Fruit fly (Drosophila melanogaster) whole organism, prepupa: Measurements from ENCODE around the gene CG3165.
A peak's percentile ranks its signal among the peaks of the same experiment; 100 is the strongest.

Source experiments
- CG10631 ChIP-seq: fragments of 200-800 bp; sonication (Bioruptor generic); optimal IDR thresholded peaks from 2 replicates; lab custom pipeline; 2016; ENCODE audit warnings: missing biosample characterization, missing genetic modification characterization
- CG10669 ChIP-seq: fragments of 200-800 bp; sonication (Bioruptor generic); optimal IDR thresholded peaks from 3 replicates; lab custom pipeline; 2018; ENCODE audit warnings: missing biosample characterization, mild to moderate bottlenecking, missing genetic modification characterization, moderate library complexity
- CG11294 ChIP-seq: fragments of 200-800 bp; sonication (Bioruptor generic); IDR thresholded peaks from 2 replicates; pipeline ENCODE4 v1.3.6; 2022; ENCODE audit warnings: missing biosample characterization, missing genetic modification characterization
- CG11762 ChIP-seq: fragments of 200-800 bp; sonication (Bioruptor generic); optimal IDR thresholded peaks from 3 replicates; lab custom pipeline; 2016; ENCODE audit warnings: missing biosample characterization, missing genetic modification characterization; ENCODE audit not compliant: insufficient read depth
- CG15336 ChIP-seq: fragments of 200-800 bp; sonication (Bioruptor generic); IDR thresholded peaks from 2 replicates; pipeline ENCODE4 v1.3.6; 2022; ENCODE audit warnings: missing biosample characterization, missing genetic modification characterization
- CG1621 ChIP-seq: fragments of 200-800 bp; sonication (Bioruptor generic); optimal IDR thresholded peaks from 3 replicates; lab custom pipeline; 2018; ENCODE audit warnings: missing biosample characterization, mild to moderate bottlenecking, missing genetic modification characterization
- CG16779 ChIP-seq: fragments of 200-800 bp; sonication (Bioruptor generic); optimal IDR thresholded peaks from 3 replicates; lab custom pipeline; 2017; ENCODE audit warnings: missing biosample characterization, mild to moderate bottlenecking, missing genetic modification characterization
- CG31627 ChIP-seq: fragments of 200-800 bp; sonication (Bioruptor generic); optimal IDR thresholded peaks from 3 replicates; lab custom pipeline; 2016; ENCODE audit warnings: missing biosample characterization, missing genetic modification characterization
- CG32006 ChIP-seq: fragments of 200-800 bp; sonication (Bioruptor generic); optimal IDR thresholded peaks from 3 replicates; lab custom pipeline; 2017; ENCODE audit warnings: missing biosample characterization, mild to moderate bottlenecking, missing genetic modification characterization
- CG34406 ChIP-seq: fragments of 200-800 bp; sonication (Bioruptor generic); optimal IDR thresholded peaks from 3 replicates; lab custom pipeline; 2016; ENCODE audit warnings: missing biosample characterization, missing genetic modification characterization
- CG3919 ChIP-seq: fragments of 200-800 bp; sonication (Bioruptor generic); optimal IDR thresholded peaks from 3 replicates; lab custom pipeline; 2016; ENCODE audit warnings: missing biosample characterization, missing genetic modification characterization
- CG6163 ChIP-seq: fragments of 200-800 bp; sonication (Bioruptor generic); IDR thresholded peaks from 3 replicates; pipeline ENCODE4 v1.3.6; 2022; ENCODE audit warnings: missing biosample characterization, missing genetic modification characterization
- CG6276 ChIP-seq: fragments of 200-800 bp; sonication (Bioruptor generic); optimal IDR thresholded peaks from 2 replicates; lab custom pipeline; 2017; ENCODE audit warnings: missing biosample characterization, mild to moderate bottlenecking, missing genetic modification characterization
- CG6792 ChIP-seq: fragments of 200-800 bp; sonication (Bioruptor generic); optimal IDR thresholded peaks from 3 replicates; lab custom pipeline; 2016; ENCODE audit warnings: missing biosample characterization, missing genetic modification characterization
- CG6808 ChIP-seq: fragments of 200-800 bp; sonication (Bioruptor generic); optimal IDR thresholded peaks from 3 replicates; lab custom pipeline; 2017; ENCODE audit warnings: missing biosample characterization, missing genetic modification characterization, mild to moderate bottlenecking, moderate library complexity, missing genetic modification reagents
- CG6854 ChIP-seq: fragments of 200-800 bp; sonication (Bioruptor generic); optimal IDR thresholded peaks from 2 replicates; lab custom pipeline; 2017; ENCODE audit warnings: missing biosample characterization, mild to moderate bottlenecking, missing genetic modification characterization
- CG7368 ChIP-seq: fragments of 200-800 bp; sonication (Bioruptor generic); optimal IDR thresholded peaks from 3 replicates; lab custom pipeline; 2016; ENCODE audit warnings: missing biosample characterization, missing genetic modification characterization
- CG8119 ChIP-seq: fragments of 200-800 bp; sonication (Bioruptor generic); IDR thresholded peaks from 3 replicates; pipeline ENCODE4 v1.3.6; 2022; ENCODE audit warnings: missing biosample characterization, missing genetic modification characterization
- CG8319 ChIP-seq: fragments of 200-800 bp; sonication (Bioruptor generic); optimal IDR thresholded peaks from 3 replicates; lab custom pipeline; 2016; ENCODE audit warnings: missing biosample characterization, missing genetic modification characterization
- CG9139 ChIP-seq: fragments of 200-800 bp; sonication (Bioruptor generic); optimal IDR thresholded peaks from 3 replicates; lab custom pipeline; 2017; ENCODE audit warnings: missing biosample characterization, mild to moderate bottlenecking, missing genetic modification characterization
- Eip93F ChIP-seq: fragments of 200-800 bp; sonication (Bioruptor generic); optimal IDR thresholded peaks from 2 replicates; lab custom pipeline; 2016; ENCODE audit warnings: missing biosample characterization, mild to moderate bottlenecking, missing genetic modification characterization
- Ets21C ChIP-seq: fragments of 200-800 bp; sonication (Bioruptor generic); optimal IDR thresholded peaks from 3 replicates; lab custom pipeline; 2016; ENCODE audit warnings: missing biosample characterization, missing genetic modification characterization
- Ets96B ChIP-seq: fragments of 200-800 bp; optimal IDR thresholded peaks from 2 replicates; lab custom pipeline; 2019; ENCODE audit warnings: missing biosample characterization, mild to moderate bottlenecking, missing genetic modification characterization, moderate library complexity
- Gug ChIP-seq: fragments of 200-800 bp; sonication (Bioruptor generic); IDR thresholded peaks from 2 replicates; pipeline ENCODE4 v1.3.6; 2022; ENCODE audit warnings: missing biosample characterization, missing genetic modification characterization
- Hr38 ChIP-seq: sonication (Bioruptor generic); optimal IDR thresholded peaks from 2 replicates; lab custom pipeline; 2016; ENCODE audit warnings: missing biosample characterization, missing genetic modification characterization
- Hr39 ChIP-seq: fragments of 200-800 bp; sonication (Bioruptor generic); optimal IDR thresholded peaks from 2 replicates; lab custom pipeline; 2016; ENCODE audit warnings: missing biosample characterization, missing genetic modification characterization
- Hr4 ChIP-seq: fragments of 200-800 bp; sonication (Bioruptor generic); optimal IDR thresholded peaks from 3 replicates; lab custom pipeline; 2016; ENCODE audit warnings: missing biosample characterization, missing genetic modification characterization
- Lpt ChIP-seq: fragments of 200-800 bp; sonication (Bioruptor generic); optimal IDR thresholded peaks from 3 replicates; lab custom pipeline; 2016; ENCODE audit warnings: missing biosample characterization, missing genetic modification characterization
- OdsH ChIP-seq: fragments of 200-800 bp; sonication (Bioruptor generic); optimal IDR thresholded peaks from 3 replicates; lab custom pipeline; 2016; ENCODE audit warnings: missing biosample characterization, missing genetic modification characterization
- Sox102F ChIP-seq: fragments of 200-800 bp; sonication (Bioruptor generic); optimal IDR thresholded peaks from 2 replicates; lab custom pipeline; 2016; ENCODE audit warnings: missing biosample characterization, mild to moderate bottlenecking, missing genetic modification characterization
- Sox14 ChIP-seq: fragments of 200-800 bp; sonication (Bioruptor generic); optimal IDR thresholded peaks from 3 replicates; lab custom pipeline; 2016; ENCODE audit warnings: missing biosample characterization, missing genetic modification characterization
- Sox15 ChIP-seq: fragments of 200-800 bp; sonication (Bioruptor generic); optimal IDR thresholded peaks from 3 replicates; lab custom pipeline; 2016; ENCODE audit warnings: missing biosample characterization, missing genetic modification characterization
- achi ChIP-seq: fragments of 200-800 bp; sonication (Bioruptor generic); optimal IDR thresholded peaks from 3 replicates; lab custom pipeline; 2016; ENCODE audit warnings: missing biosample characterization, missing genetic modification characterization
- cyc ChIP-seq: fragments of 200-800 bp; sonication (Bioruptor generic); optimal IDR thresholded peaks from 3 replicates; lab custom pipeline; 2016; ENCODE audit warnings: missing biosample characterization, missing genetic modification characterization
- dac ChIP-seq: fragments of 200-800 bp; sonication (Bioruptor generic); optimal IDR thresholded peaks from 2 replicates; lab custom pipeline; 2017; ENCODE audit warnings: missing biosample characterization, mild to moderate bottlenecking, missing genetic modification characterization
- dsx ChIP-seq: fragments of 200-800 bp; optimal IDR thresholded peaks from 3 replicates; lab custom pipeline; 2019; ENCODE audit warnings: missing biosample characterization, mild to moderate bottlenecking, missing genetic modification characterization, moderate library complexity; ENCODE audit not compliant: poor library complexity, severe bottlenecking
- eg ChIP-seq: fragments of 200-800 bp; sonication (Bioruptor generic); IDR thresholded peaks from 3 replicates; pipeline ENCODE4 v1.3.6; 2022; ENCODE audit warnings: missing biosample characterization, missing genetic modification characterization
- esn ChIP-seq: fragments of 200-800 bp; sonication (Bioruptor generic); optimal IDR thresholded peaks from 2 replicates; lab custom pipeline; 2016; ENCODE audit warnings: missing biosample characterization, mild to moderate bottlenecking, missing genetic modification characterization, moderate library complexity
- fd59A ChIP-seq: fragments of 200-800 bp; sonication (Bioruptor generic); optimal IDR thresholded peaks from 2 replicates; lab custom pipeline; 2017; ENCODE audit warnings: missing biosample characterization, mild to moderate bottlenecking, missing genetic modification characterization, missing genetic modification reagents
- fd85E ChIP-seq: fragments of 200-800 bp; sonication (Bioruptor generic); optimal IDR thresholded peaks from 3 replicates; lab custom pipeline; 2016; ENCODE audit warnings: missing biosample characterization, missing genetic modification characterization
- fkh ChIP-seq: fragments of 200-800 bp; sonication (Bioruptor generic); optimal IDR thresholded peaks from 3 replicates; lab custom pipeline; 2017; ENCODE audit warnings: missing biosample characterization, mild to moderate bottlenecking, missing genetic modification characterization, moderate library complexity
- net ChIP-seq: fragments of 200-800 bp; sonication (Bioruptor generic); optimal IDR thresholded peaks from 3 replicates; lab custom pipeline; 2016; ENCODE audit warnings: missing biosample characterization, missing genetic modification characterization
- salr ChIP-seq, 2 experiments: fragments of 200-800 bp; sonication (Bioruptor generic); optimal IDR thresholded peaks; 3 replicates each; lab custom pipeline; 2016 to 2018; ENCODE audit warnings: missing biosample characterization in 2 of 2, missing genetic modification characterization in 2 of 2, mild to moderate bottlenecking in 1 of 2
- ss ChIP-seq, 2 experiments: fragments of 200-800 bp; sonication (Bioruptor generic); optimal IDR thresholded peaks; 2 replicates in 1 of 2; 3 replicates in 1 of 2; lab custom pipeline; 2017 to 2018; ENCODE audit warnings: mild to moderate bottlenecking in 2 of 2, missing biosample characterization in 2 of 2, missing genetic modification characterization in 2 of 2, moderate library complexity in 1 of 2
- svp ChIP-seq: fragments of 200-800 bp; sonication (Bioruptor generic); peaks from one replicate; lab custom pipeline; 2016; ENCODE audit warnings: missing biosample characterization, missing genetic modification characterization
- topi ChIP-seq: fragments of 200-800 bp; sonication (Bioruptor generic); optimal IDR thresholded peaks from 3 replicates; lab custom pipeline; 2016; ENCODE audit warnings: missing biosample characterization, missing genetic modification characterization
- vri ChIP-seq: fragments of 200-800 bp; sonication (Bioruptor generic); optimal IDR thresholded peaks from 3 replicates; lab custom pipeline; 2016; ENCODE audit warnings: missing biosample characterization, mild to moderate bottlenecking, missing genetic modification characterization

Gene CG3165

DNA sequence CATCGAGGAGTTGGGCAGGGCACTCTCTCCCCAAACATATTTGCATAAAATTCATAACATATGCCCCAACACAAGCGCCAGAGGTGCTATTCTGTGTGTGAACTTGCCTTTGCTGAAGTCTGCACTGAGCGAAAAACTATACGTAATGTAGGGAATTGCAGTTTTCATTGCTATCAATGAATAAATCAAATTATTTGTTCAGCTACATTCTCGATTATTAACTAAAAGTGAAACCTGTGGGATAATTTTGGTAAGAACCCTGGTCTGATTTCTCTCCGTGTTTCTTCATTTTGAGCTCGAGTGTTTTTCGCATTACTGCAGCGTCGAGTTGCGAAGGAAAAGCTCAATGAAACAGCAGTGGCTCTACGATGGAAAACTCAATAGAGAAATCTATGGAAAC lies 34.3 kb upstream of the CG3165 start (continued):
- TF ChIP-seq CG9139 (GFP tag; lab: Kevin White, UChicago) (no peak), CG6792 (GFP tag; lab: Kevin White, UChicago) (no peak), CG6854 (GFP tag; lab: Kevin White, UChicago) (no peak), dac (no peak), CG10631 (peak; percentile 4), Hr4 (GFP tag; lab: Kevin White, UChicago) (peak; percentile 45), Sox14 (GFP tag; lab: Kevin White, UChicago) (no peak), CG6163 (GFP tag; lab: Robert Waterston, UW) (peak; percentile 38; the same call in 1 of the 3 replicates), Eip93F (GFP tag; lab: Kevin White, UChicago) (no peak), net (GFP tag; lab: Kevin White, UChicago) (no peak), esn (GFP tag; lab: Kevin White, UChicago) (no peak), Lpt (no peak), CG32006 (GFP tag; lab: Kevin White, UChicago) (peak; percentile 50), ss (GFP tag; optimal IDR thresholded peaks at IDR 0.05; lab: Kevin White, UChicago) (no peak), fkh (GFP tag; lab: Kevin White, UChicago) (no peak), Sox15 (GFP tag; lab: Kevin White, UChicago) (no peak), Hr38 (GFP tag; lab: Kevin White, UChicago) (no peak), fd85E (GFP tag; lab: Kevin White, UChicago) (no peak), salr (GFP tag; optimal IDR thresholded peaks at IDR 0.05; lab: Kevin White, UChicago) (no peak), CG8119 (no peak), CG31627 (GFP tag; lab: Kevin White, UChicago) (no peak), CG10669 (GFP tag; lab: Kevin White, UChicago) (peak; percentile 5), CG3919 (GFP tag; lab: Kevin White, UChicago) (peak; percentile 2), Ets96B (no peak), CG7368 (GFP tag; lab: Kevin White, UChicago) (no peak), CG1621 (tag; lab: Kevin White, UChicago) (no peak), achi (GFP tag; lab: Kevin White, UChicago) (peak; percentile 17), CG11294 (GFP tag; lab: Robert Waterston, UW) (no peak), CG8319 (GFP tag; lab: Kevin White, UChicago) (peak; percentile 6), CG6276 (GFP tag; lab: Kevin White, UChicago) (no peak), vri (GFP tag; lab: Kevin White, UChicago) (no peak), OdsH (GFP tag; lab: Kevin White, UChicago) (peak; percentile 20)

dm6 chr2L:2944509-2944908 lies 32.4 kb upstream of the CG3165 start:
- TF ChIP-seq ss (GFP tag; optimal IDR thresholded peaks at IDR 0.05; lab: Kevin White, UChicago) (peak in 1 of 2 experiments; percentile 13), Sox102F (peak; percentile 53), CG10631 (peak; percentile 55), CG6808 (GFP tag; lab: Kevin White, UChicago) (peak; percentile 2), Gug (no peak), CG11294 (GFP tag; lab: Robert Waterston, UW) (no peak), fkh (GFP tag; lab: Kevin White, UChicago) (no peak), CG31627 (GFP tag; lab: Kevin White, UChicago) (peak; percentile 55), CG6792 (GFP tag; lab: Kevin White, UChicago) (peak; percentile 52), dsx (GFP tag; lab: Kevin White, UChicago) (no peak), CG15336 (GFP tag; lab: Robert Waterston, UW) (peak; percentile 65), eg (GFP tag; lab: Robert Waterston, UW) (peak; percentile 68), salr (GFP tag; optimal IDR thresholded peaks at IDR 0.05; lab: Kevin White, UChicago) (no peak), CG3919 (GFP tag; lab: Kevin White, UChicago) (no peak), Ets21C (GFP tag; lab: Kevin White, UChicago) (no peak), net (GFP tag; lab: Kevin White, UChicago) (peak; percentile 21), svp (GFP tag; lab: Kevin White, UChicago) (peak; percentile 74), fd59A (GFP tag; lab: Kevin White, UChicago) (no peak), CG11762 (GFP tag; lab: Kevin White, UChicago) (peak; percentile 51), CG7368 (GFP tag; lab: Kevin White, UChicago) (peak; percentile 7), Hr4 (GFP tag; lab: Kevin White, UChicago) (peak; percentile 57), Sox14 (GFP tag; lab: Kevin White, UChicago) (peak; percentile 49), Sox15 (GFP tag; lab: Kevin White, UChicago) (no peak), cyc (GFP tag; lab: Kevin White, UChicago) (peak; percentile 21), CG6276 (GFP tag; lab: Kevin White, UChicago) (peak; percentile 23), CG34406 (GFP tag; lab: Kevin White, UChicago) (peak; percentile 48), dac (no peak), OdsH (GFP tag; lab: Kevin White, UChicago) (no peak), Hr39 (peak; percentile 50), Lpt (no peak), CG16779 (tag; lab: Kevin White, UChicago) (no peak), CG6163 (GFP tag; lab: Robert Waterston, UW) (peak; percentile 77; the same call in 2 of the 3 replicates), CG9139 (GFP tag; lab: Kevin White, UChicago) (no peak), topi (GFP tag; lab: Kevin White, UChicago) (peak; percentile 52)
